Fruit fly (Drosophila melanogaster) S2 (cell line): ENCODE results near the gene CG15728.

Source experiments
- CG8478 ChIP-seq: fragments of >200 bp; optimal IDR thresholded peaks from 2 replicates; lab custom pipeline; 2018
- CTCF ChIP-seq, 2 experiments: fragments of >200 bp; optimal IDR thresholded peaks; 2 replicates each; lab custom pipeline; 2018

Gene CG15728

DNA sequence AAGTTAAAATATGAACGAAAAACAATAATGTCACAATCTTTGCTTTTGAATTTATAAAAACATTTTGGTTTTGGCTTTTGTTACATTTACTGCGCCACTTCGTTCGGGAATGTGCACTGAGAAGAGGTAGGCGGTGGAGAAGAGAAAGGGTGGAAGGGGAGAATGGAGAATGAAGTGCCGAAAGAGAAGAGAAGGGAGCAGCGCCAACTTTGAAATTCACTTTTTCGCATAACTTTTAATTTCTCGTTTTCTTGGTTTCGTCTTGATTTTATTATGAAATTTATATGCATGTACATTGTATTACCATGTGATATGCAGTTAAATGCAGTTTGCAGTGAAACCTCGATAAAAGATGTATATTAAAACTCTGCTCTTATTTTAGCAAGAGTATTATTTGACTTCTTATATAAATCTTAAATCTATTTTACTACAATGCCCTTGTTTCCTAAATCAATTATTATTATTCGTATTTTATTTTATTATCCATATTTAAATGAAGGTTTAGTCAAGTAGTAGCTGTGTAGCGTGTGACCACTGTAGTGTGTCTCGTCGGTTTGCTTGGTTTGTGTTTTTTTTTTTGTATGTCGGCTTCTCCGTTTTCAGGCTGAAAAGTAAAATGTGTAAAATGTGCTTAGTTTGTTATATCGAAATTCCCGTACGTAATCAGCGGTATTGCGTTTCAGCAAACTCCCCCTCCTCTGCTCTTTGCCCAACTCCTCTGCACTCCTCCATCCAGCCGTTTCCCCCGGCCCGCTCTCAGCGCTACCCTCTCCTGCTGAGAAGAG, 38.8 kb downstream of the CG15728 start:
- no peak for TF ChIP-seq CG8478 (lab: Kevin White, UChicago)
- no peak for TF ChIP-seq CTCF (optimal IDR thresholded peaks at IDR 0.05; lab: Kevin White, UChicago)

DNA sequence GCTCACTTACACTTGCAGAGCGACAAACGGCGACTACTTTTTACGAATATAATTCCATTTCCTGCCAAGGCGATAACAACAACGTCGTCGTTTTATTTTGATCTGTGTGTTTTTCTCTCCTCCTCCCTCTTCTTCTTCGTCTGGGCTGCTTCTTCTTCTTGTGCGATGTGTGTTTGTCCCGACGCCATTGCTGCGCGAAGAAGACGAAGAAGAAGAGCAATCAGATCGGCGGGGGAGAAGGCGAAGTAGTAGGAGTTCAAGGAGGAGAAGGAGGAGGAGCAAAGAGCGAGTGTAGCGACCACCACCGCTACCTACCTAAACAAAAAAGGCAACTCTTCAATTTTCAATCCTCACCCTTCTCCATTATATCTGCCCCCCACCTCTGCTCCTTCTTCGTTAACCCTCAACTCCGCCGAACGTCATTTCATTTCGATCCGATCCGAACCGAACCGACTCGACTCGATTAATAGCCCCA, 39.4 kb downstream of the CG15728 start:
- TF ChIP-seq CTCF (optimal IDR thresholded peaks at IDR 0.05; lab: Kevin White, UChicago), result no peak
- TF ChIP-seq CG8478 (lab: Kevin White, UChicago), result no peak

DNA sequence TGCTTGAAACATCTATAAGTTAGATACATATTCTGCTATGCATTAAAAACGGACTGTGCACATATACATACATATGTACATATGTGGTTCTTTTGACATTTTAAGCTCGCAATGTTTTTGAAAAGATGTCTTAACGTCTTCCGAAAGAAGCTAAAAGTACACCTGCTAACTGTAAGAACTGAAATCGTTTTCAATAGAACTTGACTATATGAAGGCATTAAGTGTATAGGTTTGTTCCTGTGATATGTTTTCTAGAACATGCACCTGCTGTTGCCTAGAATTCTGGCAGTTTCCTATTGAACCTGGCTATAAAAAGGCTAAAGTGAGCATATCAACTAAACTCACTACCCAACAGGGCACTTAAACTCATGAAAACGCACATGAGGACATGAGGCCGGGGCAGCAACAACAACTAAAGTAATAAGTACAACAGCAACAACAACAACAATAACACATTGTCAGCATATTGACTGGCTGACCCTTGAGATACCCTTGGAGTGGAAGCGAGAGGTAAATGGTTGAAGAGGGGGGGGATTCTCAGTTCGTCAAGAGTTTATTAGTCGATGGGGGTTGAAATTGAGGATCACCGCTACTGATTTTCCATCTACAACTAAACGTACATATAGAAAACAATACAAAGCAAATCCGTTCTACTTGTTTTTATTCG, 40.2 kb downstream of the CG15728 start:
- no peak for TF ChIP-seq CTCF (optimal IDR thresholded peaks at IDR 0.05; lab: Kevin White, UChicago)
- no peak for TF ChIP-seq CG8478 (lab: Kevin White, UChicago)

DNA sequence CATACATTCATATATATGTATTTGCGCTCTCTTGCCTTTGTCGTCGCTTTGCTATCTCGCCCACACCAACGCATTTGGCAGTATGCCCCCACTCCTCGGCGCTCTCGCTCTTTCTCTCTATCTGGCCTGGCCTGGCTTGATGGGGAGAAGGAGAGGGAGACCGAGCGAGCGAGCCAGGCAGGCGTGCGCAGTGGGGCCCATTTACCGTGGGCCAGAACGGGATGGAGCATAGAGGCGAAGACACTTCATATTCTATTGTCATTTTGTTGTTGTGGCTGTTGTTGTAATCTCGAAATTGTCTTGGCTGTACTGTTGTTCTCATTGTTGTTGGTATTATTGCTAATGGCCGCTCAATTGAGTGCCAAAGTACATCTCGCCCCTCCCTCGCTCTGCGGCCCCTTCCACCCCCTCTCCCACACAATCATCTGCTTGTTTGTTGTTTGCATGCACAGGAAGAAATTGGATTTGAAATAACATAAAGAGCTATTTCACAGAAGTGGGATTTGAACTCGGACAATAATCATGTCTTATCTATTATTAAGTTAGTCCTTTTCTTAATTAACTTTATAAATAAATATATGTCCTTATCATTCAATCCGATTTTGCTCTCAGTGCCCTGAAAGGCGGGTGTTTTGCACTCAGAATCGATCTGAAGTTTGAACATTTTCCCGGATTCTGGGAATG, 41.2 kb downstream of the CG15728 start:
- TF ChIP-seq CG8478 (lab: Kevin White, UChicago) (peak; percentile 81), CTCF (optimal IDR thresholded peaks at IDR 0.05; lab: Kevin White, UChicago) (no peak)

DNA sequence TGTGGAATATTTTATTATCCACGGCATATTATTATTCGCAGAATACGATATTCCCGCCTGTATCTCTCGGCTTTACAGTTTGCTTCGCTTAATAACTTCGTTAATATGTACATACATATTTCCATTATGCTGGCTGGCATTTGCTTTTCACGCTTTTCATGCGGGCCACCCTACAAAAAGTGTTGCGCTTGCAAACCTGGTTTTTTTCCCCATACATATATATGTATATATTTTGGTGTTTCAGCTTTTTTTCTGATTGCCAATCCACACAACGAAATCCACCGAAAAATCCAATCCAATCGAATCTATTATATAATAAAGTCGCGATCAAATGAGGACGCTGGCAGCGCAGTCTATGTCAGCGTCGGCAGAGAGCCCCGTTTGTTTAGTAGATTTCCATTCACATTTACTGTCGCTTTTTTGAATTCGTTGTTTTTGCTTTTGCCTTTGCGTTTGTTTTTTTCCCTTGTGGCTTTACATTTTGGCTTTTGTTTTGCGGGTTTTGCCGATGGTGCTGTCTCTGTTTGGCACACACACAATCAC, 41.8 kb downstream of the CG15728 start:
- TF ChIP-seq CG8478 (lab: Kevin White, UChicago) (no peak), CTCF (optimal IDR thresholded peaks at IDR 0.05; lab: Kevin White, UChicago) (no peak)

DNA sequence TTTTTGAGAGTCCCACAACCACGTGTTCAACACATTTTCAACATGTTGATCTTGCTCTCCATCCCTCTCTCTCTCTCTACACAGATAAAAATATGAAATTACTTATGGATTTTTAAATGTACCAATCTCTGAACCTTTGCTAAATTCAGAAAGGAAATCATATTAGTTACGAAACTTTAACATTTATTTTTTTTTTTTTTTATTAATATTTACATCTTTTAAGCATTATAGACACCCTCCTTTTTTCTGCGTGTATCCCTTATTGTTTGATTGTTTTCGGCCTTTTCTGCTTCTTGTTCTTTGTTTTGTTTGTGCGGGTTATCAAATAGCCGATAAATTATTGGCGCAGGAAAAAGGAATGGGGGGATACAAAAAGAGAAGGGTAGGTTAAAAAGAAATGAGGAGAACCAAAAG, 42.4 kb downstream of the CG15728 start:
- TF ChIP-seq CG8478 (lab: Kevin White, UChicago) (no peak), CTCF (optimal IDR thresholded peaks at IDR 0.05; lab: Kevin White, UChicago) (no peak)

DNA sequence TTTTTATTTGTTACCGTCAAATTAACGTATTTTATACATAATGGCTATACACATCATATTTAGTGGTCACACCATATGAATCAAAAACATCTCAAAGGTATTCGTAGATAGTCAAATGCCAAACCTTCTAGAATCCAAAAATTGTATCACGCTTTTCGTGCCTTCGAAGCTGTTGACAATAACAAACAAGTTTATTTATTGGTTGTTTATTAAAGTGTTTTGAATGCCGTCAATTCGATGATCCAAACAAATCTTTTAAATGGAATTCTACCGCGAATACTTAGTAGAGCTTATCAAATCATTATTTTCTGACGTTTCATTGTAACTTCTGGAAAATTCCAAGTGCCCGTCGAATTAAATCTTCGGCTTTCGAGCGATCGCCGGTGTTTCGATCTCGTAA, 42.9 kb downstream of the CG15728 start:
- TF ChIP-seq CG8478 (lab: Kevin White, UChicago), result no peak
- TF ChIP-seq CTCF (optimal IDR thresholded peaks at IDR 0.05; lab: Kevin White, UChicago), result no peak

DNA sequence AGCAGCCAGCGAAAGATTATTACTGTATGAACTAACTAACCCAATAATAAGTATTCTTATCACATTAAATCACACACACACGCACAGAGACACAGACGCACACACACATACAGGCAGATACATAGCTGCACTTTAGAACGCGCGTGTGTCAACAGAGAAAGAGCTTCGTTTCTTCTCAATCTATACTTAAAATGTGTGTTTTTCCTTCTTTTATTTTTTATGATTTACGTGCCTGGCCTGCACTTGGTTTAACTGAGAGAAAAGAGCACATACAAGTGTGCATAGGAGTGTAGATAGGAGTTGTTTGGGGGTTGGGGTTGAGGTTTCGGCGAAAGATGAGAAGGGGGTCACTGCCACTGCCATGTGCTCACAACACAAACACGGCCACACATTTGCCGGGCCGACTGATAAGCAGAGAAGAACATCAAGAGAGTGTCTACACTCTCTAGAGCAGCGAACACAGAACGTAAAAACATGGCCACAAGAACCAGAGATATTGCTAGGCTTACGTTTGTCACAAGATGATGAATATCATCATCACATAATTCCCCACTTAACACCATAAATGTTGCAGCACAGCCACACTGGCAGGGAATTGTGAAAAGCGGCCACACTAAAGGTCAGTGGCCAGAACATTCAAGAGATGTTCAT, 43.6 kb downstream of the CG15728 start:
- no peak for TF ChIP-seq CG8478 (lab: Kevin White, UChicago)
- no peak for TF ChIP-seq CTCF (optimal IDR thresholded peaks at IDR 0.05; lab: Kevin White, UChicago)

DNA sequence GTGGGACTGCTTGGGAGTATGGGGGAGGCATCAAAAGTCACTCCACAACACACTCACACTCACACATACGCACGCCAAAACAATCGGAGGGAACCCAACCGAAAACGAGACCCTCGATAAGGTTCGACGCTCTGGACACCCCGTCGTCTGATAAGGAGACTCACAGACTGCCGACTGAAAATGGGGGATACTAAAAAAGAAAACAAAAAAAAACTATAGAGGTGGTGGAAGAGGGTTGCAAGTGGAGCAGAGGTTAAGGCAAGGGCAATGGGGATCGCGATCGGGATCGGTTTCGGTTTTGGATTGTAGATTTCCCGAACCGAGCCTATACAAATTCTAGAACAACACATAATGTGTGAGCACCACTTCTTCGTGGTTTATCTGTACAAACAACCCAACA, 44.6 kb downstream of the CG15728 start:
- TF ChIP-seq CTCF (optimal IDR thresholded peaks at IDR 0.05; lab: Kevin White, UChicago) (no peak), CG8478 (lab: Kevin White, UChicago) (no peak)

DNA sequence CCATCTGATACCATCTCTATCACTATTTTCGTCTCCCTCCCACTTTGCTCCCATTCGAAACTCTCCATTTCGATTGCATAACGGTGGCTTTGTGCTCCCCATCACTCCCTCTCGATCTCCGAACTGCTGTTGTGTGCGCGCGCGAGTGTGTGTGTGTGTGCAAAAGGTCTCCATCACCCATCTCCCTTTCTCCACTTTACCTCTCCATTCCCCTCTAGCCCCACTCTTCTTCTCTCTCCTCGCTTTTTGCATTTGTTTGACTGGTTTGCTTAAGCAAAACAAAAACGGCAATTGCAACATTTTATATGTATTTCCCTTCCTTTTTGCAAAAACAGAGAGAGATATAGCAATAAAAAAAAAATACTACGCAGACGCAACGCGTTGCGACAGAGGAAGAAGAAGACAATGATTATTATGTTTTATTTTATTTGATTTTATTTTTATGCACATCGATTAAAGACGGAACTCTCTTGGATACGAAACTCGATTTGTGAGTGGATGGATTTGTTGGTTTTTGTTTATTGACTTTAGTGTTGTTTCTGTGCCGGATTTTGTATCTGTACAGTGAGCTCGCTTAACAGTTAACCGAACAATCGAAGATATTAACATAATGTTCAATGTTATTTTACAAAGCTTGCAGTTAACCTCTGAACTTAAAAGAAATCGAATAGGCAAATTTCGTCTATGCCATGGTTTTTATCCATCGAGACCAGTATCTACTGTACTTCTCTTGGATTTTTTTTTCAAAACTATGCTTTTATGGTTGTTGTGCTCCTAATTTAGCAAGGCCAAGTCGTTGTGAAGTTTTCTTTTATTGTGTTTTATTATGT, 45.8 kb downstream of the CG15728 start:
- TF ChIP-seq CG8478 (lab: Kevin White, UChicago) (no peak), CTCF (optimal IDR thresholded peaks at IDR 0.05; lab: Kevin White, UChicago) (no peak)

DNA sequence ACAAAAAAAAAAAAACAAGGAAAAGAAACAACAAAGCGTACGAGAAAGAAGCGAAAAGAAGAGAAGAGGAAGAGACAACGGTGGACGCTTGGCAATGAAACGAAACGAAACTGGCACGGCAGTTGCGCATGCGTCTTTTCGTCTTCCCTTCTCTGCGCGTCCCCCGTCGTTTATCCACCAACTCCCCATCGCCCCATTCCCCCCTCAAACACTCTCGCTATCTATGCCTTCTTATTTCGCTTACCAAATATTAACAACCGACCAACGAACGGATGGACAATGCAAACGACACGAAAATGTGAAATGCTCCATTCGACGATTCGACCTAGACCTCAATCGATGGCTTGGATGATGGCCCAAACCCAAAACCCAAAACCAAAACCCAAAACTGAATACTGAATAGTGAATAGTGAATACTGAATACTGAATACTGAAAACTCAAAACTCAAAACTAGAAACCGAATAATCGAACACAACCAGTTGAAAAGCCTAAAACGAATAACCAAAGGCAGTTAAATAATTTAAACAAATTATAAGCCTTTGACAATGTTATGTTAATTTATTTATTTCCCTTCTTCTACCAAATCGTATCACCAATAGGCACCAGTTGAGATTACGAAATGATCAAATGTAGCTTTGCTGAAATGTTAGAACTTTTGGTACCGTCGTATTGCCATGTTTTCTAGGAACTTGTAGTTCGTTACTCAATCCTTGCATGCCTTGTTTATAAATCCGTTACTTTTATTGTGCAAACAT, 46.6 kb downstream of the CG15728 start:
- TF ChIP-seq CTCF (optimal IDR thresholded peaks at IDR 0.05; lab: Kevin White, UChicago) (no peak), CG8478 (lab: Kevin White, UChicago) (no peak)

DNA sequence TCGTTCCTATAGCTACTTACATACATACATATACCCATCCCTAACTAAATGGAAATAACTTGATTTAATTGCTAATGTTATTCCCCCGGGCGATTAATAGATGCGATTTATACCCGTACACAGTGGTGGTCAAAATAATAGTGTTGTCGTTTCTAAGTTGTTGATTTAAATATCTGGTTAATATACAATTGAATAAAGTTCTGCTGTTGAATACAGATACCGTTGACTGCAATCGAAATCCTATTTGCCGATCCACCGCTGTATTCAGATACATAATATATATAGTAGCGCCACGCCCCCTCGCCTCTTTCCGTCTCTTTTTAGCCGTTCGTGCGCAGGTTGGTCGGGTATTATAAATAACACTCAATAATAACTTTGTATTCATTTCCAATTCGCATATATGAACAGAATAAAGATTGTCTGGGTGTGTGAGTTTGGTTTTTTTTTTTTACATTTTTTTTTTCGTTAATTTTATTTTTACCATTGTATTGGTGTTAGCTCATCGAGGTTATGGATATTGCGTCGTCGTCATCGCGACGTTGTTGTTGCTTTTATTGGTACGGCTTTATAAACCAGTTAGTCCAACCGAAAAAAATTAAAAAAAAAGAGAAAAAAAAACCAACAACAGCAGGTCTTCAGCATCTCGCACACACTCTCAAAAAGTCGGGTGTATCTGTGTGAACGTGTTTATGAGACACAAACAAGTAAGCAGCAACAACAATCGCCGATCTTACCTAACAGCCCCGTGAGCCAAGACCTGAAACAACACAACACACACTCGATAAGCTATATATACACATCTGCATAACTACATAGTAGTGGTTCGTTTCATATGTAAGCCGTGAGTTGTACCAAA, 48.5 kb downstream of the CG15728 start:
- TF ChIP-seq CTCF (optimal IDR thresholded peaks at IDR 0.05; lab: Kevin White, UChicago) (no peak), CG8478 (lab: Kevin White, UChicago) (no peak)
